Fruit fly (Drosophila melanogaster) S2 (cell line): ENCODE data around the gene Snx17.

ENCODE experiments used
- CG8478 ChIP-seq: fragments of >200 bp; optimal IDR thresholded peaks from 2 replicates; lab custom pipeline; 2018
- CTCF ChIP-seq, 2 experiments: fragments of >200 bp; optimal IDR thresholded peaks; 2 replicates each; lab custom pipeline; 2018

Gene Snx17

DNA sequence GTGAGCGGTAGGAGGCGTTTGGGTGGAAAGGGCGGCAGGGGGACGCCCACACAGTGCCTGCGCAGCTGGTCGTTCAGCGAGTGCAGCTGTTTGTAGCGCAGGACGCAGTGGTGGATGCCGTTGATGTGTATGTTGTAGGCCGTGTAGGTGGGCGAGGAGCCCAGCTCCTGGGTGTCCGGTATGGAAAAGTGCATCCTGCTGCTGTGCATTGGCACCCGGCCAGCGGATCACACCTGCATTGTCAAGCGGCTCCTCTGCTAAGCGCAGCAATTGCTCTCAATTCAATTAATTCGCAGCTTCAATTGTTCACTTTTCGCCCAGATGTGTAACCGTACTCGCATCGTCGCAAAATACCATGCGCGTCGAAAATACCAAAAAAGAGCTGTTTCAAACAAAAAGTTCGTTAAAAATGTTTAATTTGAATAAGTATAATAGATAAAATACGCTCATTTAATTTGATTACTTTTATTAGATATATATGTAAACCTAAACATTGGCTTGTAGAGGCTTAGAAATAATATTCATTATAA is at the start of gene Snx17:
Gene Snx17, minus strand, starts transcription at position 329 of the 530 bp plus-strand sequence.
- TF ChIP-seq CTCF (optimal IDR thresholded peaks at IDR 0.05; lab: Kevin White, UChicago): no peak
- no peak for TF ChIP-seq CG8478

dm6 chr2L:10255725-10256158 is 49.0 kb upstream of the Snx17 start, which contains the start of gene CG5676:
CG5676 (minus strand) TSS chr2L:10255891.
- no peak for TF ChIP-seq CG8478
- no peak for TF ChIP-seq CTCF (optimal IDR thresholded peaks at IDR 0.05; lab: Kevin White, UChicago)

dm6 chr2L:10251592-10251991 is 44.8 kb upstream of the Snx17 start, which contains the start of gene Ror:
Ror (plus strand) TSS chr2L:10251843.
- TF ChIP-seq CTCF (optimal IDR thresholded peaks at IDR 0.05; lab: Kevin White, UChicago) (no peak), CG8478 (no peak)

DNA sequence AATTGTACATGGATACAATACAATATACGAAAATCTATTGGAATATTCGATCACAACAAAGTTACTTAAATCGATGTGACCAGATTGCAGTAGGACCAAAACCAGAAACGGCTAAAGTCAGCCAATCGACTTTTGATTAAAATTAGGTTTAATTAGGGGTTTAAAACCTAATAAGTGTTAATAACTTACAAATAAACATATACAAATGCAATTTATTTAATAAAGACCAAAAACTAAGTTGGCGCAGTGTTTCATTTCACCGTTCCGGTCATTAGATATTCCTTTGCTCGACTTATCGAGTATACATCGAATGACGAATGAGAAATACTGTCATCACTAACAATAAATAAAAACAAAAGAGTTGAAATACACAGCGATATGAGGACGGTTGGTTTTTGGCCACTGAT is 43.7 kb upstream of the Snx17 start, which contains the start of the genes bsk and CG31717:
Gene bsk, minus strand, starts transcription at position 61 of the 407 bp plus-strand sequence.
Gene CG31717, plus strand, starts transcription at position 297 of the 407 bp plus-strand sequence.
- TF ChIP-seq CTCF (optimal IDR thresholded peaks at IDR 0.05; lab: Kevin White, UChicago): no peak
- TF ChIP-seq CG8478: no peak

DNA sequence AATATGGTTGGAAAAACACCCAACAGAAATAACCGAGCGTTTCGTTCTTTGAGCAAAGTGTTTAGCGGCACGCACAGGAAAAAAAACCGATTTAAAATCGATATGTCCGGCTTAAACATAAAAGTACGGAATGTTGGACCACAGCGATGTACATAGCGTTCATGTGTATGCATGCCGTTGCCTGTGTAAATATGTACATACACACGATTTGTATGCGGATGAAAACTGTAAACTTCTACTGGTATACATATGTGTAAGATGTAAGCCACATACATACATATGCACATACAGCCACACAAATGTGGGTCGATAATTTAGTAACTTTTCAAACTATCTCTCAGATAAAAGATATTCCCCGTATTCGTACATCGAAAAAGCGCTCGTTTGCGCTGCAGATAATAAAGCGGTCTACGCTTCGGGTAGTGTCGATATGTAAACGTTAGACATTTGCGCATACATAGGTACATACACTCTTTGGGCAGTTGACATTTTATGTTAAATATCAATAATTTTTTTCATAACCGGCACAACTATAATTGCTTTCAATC is 43.0 kb upstream of the Snx17 start:
- TF ChIP-seq CTCF (optimal IDR thresholded peaks at IDR 0.05; lab: Kevin White, UChicago) (no peak), CG8478 (no peak)

DNA sequence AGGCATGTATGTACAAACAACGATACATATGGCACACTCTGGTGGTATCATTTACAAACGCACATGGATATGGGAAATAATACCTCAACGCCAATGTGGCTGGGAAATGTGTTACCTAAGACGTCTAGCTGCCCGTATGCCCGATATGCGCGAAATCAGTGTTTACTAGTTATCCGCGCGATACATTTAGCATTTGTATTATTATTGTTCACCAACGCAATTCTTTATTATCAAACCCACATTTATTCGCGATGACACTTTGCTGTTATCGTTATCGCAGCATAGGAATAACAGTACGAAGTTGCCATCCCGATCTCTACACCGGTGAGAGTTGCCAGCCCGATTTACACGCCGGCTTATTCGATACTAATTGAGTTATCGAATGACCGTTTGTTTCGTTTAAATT is 40.0 kb upstream of the Snx17 start, which contains the start of gene chico:
Gene chico, minus strand, starts transcription at position 294 of the 406 bp plus-strand sequence.
- TF ChIP-seq CTCF (optimal IDR thresholded peaks at IDR 0.05; lab: Kevin White, UChicago) (peak; percentile 45 to 46), CG8478 (no peak)

- no peak for TF ChIP-seq CTCF (optimal IDR thresholded peaks at IDR 0.05; lab: Kevin White, UChicago)
- TF ChIP-seq CG8478: no peak
Measured at dm6 chr2L:10238726-10239652, 32.2 kb upstream of the Snx17 start, which contains the start of gene me31B. me31B (plus strand) TSS chr2L:10239341.

- TF ChIP-seq CTCF (optimal IDR thresholded peaks at IDR 0.05; lab: Kevin White, UChicago): no peak
- TF ChIP-seq CG8478: no peak
Measured at dm6 chr2L:10237725-10238446, 31.1 kb upstream of the Snx17 start, which contains the start of gene mthl15. mthl15 (minus strand) TSS chr2L:10238317.

- TF ChIP-seq CG8478 (no peak), CTCF (optimal IDR thresholded peaks at IDR 0.05; lab: Kevin White, UChicago) (no peak)
Measured at dm6 chr2L:10232827-10233226, 26.1 kb upstream of the Snx17 start.

- TF ChIP-seq CG8478 (no peak), CTCF (optimal IDR thresholded peaks at IDR 0.05; lab: Kevin White, UChicago) (no peak)
Measured at dm6 chr2L:10232152-10232816, 25.5 kb upstream of the Snx17 start, which contains the start of gene eEF1delta. eEF1delta (plus strand) TSS chr2L:10232507.

dm6 chr2L:10231510-10231909 is 24.7 kb upstream of the Snx17 start, which contains the start of gene ova:
ova (minus strand) TSS chr2L:10231692.
- TF ChIP-seq CG8478: no peak
- no peak for TF ChIP-seq CTCF (optimal IDR thresholded peaks at IDR 0.05; lab: Kevin White, UChicago)

DNA sequence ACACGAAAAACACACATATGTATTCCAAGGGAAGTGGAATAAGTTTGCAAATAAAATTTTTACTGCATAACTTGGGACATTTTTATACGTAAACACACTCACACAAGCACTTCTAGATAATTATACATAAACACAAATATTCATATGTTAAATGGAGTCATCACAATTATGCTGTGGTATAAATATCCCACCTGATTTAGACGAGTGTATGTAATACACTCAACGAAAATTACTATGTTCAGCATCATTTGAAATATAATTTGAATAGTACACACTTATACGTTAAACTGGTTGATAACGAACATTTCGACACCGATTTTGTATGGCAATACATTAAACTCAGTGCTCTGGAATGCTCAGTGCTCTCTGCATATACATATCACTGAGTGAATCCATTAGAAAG is 24.3 kb upstream of the Snx17 start:
- no peak for TF ChIP-seq CG8478

dm6 chr2L:10230455-10230854 is 23.7 kb upstream of the Snx17 start:
- TF ChIP-seq CTCF (optimal IDR thresholded peaks at IDR 0.05; lab: Kevin White, UChicago) (no peak), CG8478 (no peak)

- TF ChIP-seq CTCF (optimal IDR thresholded peaks at IDR 0.05; lab: Kevin White, UChicago): no peak
- no peak for TF ChIP-seq CG8478
Measured at dm6 chr2L:10226724-10227407, 20.1 kb upstream of the Snx17 start, which contains the start of gene CG5708. CG5708 (minus strand) TSS chr2L:10226808.
